Fruit fly (Drosophila melanogaster): ENCODE measurements around the gene CG13901.

CG13901 gene

dm6 chr3L:882892-883255 lies 45.3 kb upstream of the CG13901 start (continued):
- TF ChIP-seq tin (GFP tag; optimal IDR thresholded peaks at IDR 0.05), result no peak
- no peak for TF ChIP-seq esg (GFP tag; conservative IDR thresholded peaks at IDR 0.05)
- peak; percentile 41; the same call in 1 of the 2 replicates for TF ChIP-seq CG1024 (GFP tag; IDR thresholded peaks at IDR 0.05)
- TF ChIP-seq Hr3 (GFP tag; optimal IDR thresholded peaks at IDR 0.05), result no peak
- TF ChIP-seq gfzf (GFP tag; optimal IDR thresholded peaks at IDR 0.05), result no peak
- TF ChIP-seq lmd (GFP tag; IDR thresholded peaks at IDR 0.05), result 0 out of 2 replicates have a peak, but pooled peaks have one; percentile 18
- TF ChIP-seq Trl (optimal IDR thresholded peaks at IDR 0.05), result peak; percentile 50 to 54
- TF ChIP-seq Trl (GFP tag; optimal IDR thresholded peaks at IDR 0.05), result no peak
- TF ChIP-seq CG12236 (GFP tag; optimal IDR thresholded peaks at IDR 0.05), result no peak
- peak; percentile 85 for TF ChIP-seq CG17385 (GFP tag; optimal IDR thresholded peaks at IDR 0.05)
- TF ChIP-seq CG6791 (GFP tag; IDR thresholded peaks at IDR 0.05; ENCODE audit: partially characterized antibody), result peak; percentile 45; the same call in 1 of the 3 replicates

- TF ChIP-seq Ets65A (GFP tag), result no peak
- peak in 1 of 2 experiments; percentile 54 for TF ChIP-seq Hr78 (GFP tag; optimal IDR thresholded peaks at IDR 0.05)
- TF ChIP-seq Blimp-1 (GFP tag; optimal IDR thresholded peaks at IDR 0.05), result peak; percentile 54
- no peak for TF ChIP-seq CG3726 (GFP tag; IDR thresholded peaks at IDR 0.05)
- TF ChIP-seq CG6654 (GFP tag; optimal IDR thresholded peaks at IDR 0.05), result peak; percentile 15
- TF ChIP-seq CG12299 (tag; optimal IDR thresholded peaks at IDR 0.05), result peak; percentile 3
- no peak for TF ChIP-seq exex (tag; optimal IDR thresholded peaks at IDR 0.05)
- TF ChIP-seq CG8290 (GFP tag; optimal IDR thresholded peaks at IDR 0.05), result peak; percentile 73
- peak in 1 of 2 experiments; percentile 32 for TF ChIP-seq CG8290 (tag; optimal IDR thresholded peaks at IDR 0.05)
- TF ChIP-seq CG10267 (tag; optimal IDR thresholded peaks at IDR 0.05), result peak; percentile 22
- TF ChIP-seq dysf (GFP tag; IDR thresholded peaks at IDR 0.05), result peak; percentile 48; the same call in 1 of the 3 replicates
- no peak for TF ChIP-seq jing (GFP tag; optimal IDR thresholded peaks at IDR 0.05)
- TF ChIP-seq CG17186 (GFP tag; optimal IDR thresholded peaks at IDR 0.05), result no peak
- TF ChIP-seq CG9817 (tag; optimal IDR thresholded peaks at IDR 0.05), result peak; percentile 13
- peak; percentile 7; the same call in 1 of the 2 replicates for TF ChIP-seq CG32772 (GFP tag; IDR thresholded peaks at IDR 0.05)
- TF ChIP-seq Tbp (GFP tag; optimal IDR thresholded peaks at IDR 0.05), result no peak
- no peak for TF ChIP-seq NC2α (GFP tag; optimal IDR thresholded peaks at IDR 0.05)
- peak; percentile 16 for TF ChIP-seq Fer1 (GFP tag; optimal IDR thresholded peaks at IDR 0.05)
- TF ChIP-seq CG12104 (GFP tag; optimal IDR thresholded peaks at IDR 0.05), result peak; percentile 18
- peak; percentile 59 for TF ChIP-seq Meics (GFP tag; optimal IDR thresholded peaks at IDR 0.05)
- peak; percentile 49; the same call in 1 of the 2 replicates for TF ChIP-seq stc (GFP tag; IDR thresholded peaks at IDR 0.05)
- no peak for TF ChIP-seq BEAF-32 (GFP tag; optimal IDR thresholded peaks at IDR 0.05)
- no peak for TF ChIP-seq Gsc (GFP tag; IDR thresholded peaks at IDR 0.05)
- peak; percentile 13 for TF ChIP-seq CG6254 (GFP tag; optimal IDR thresholded peaks at IDR 0.05)
- TF ChIP-seq CG13894 (tag; optimal IDR thresholded peaks at IDR 0.05), result no peak
- peak; percentile 71 for TF ChIP-seq CG18599 (GFP tag; optimal IDR thresholded peaks at IDR 0.05)
- peak; percentile 6 for TF ChIP-seq D19B (GFP tag; optimal IDR thresholded peaks at IDR 0.05)
- TF ChIP-seq CG31441 (GFP tag; IDR thresholded peaks at IDR 0.05), result peak; percentile 58; the same call in 1 of the 2 replicates
- peak; percentile 47 for TF ChIP-seq CG3281 (GFP tag; optimal IDR thresholded peaks at IDR 0.05)
- no peak for TF ChIP-seq CG8281 (tag; optimal IDR thresholded peaks at IDR 0.05)
- peak; percentile 57 for TF ChIP-seq Ptx1 (GFP tag; IDR thresholded peaks at IDR 0.05)
- peak; percentile 33 for TF ChIP-seq Fer3 (tag; optimal IDR thresholded peaks at IDR 0.05)
- TF ChIP-seq abd-A (tag; optimal IDR thresholded peaks at IDR 0.05), result no peak
- TF ChIP-seq tx (GFP tag; optimal IDR thresholded peaks at IDR 0.05), result no peak
- TF ChIP-seq CG7839 (tag; optimal IDR thresholded peaks at IDR 0.05), result peak; percentile 58
- TF ChIP-seq CG10979 (tag; optimal IDR thresholded peaks at IDR 0.05), result peak; percentile 40
- no peak for TF ChIP-seq Dp (GFP tag; optimal IDR thresholded peaks at IDR 0.05)
- peak; percentile 20 for TF ChIP-seq Sox100B (GFP tag; optimal IDR thresholded peaks at IDR 0.05)
Observed at dm6 chr3L:882236-882891, 44.7 kb upstream of the CG13901 start.

Data from whole organism, embryonic.